Fruit fly (Drosophila melanogaster) whole organism, embryonic: ENCODE data around the gene CG42272.
A peak's percentile ranks its signal among the peaks of the same experiment; 100 is the strongest.

Experiments
- B-H1 ChIP-seq: fragments of 200-800 bp; sonication (Bioruptor generic); IDR thresholded peaks from 3 replicates; pipeline ENCODE4 v1.3.6; 2022; ENCODE audit warnings: missing biosample characterization, missing genetic modification characterization
- B-H2 ChIP-seq: fragments of 200-800 bp; sonication (Bioruptor generic); optimal IDR thresholded peaks from 2 replicates; lab custom pipeline; 2018; ENCODE audit warnings: missing biosample characterization, mild to moderate bottlenecking, missing genetic modification characterization
- CG10267 ChIP-seq: fragments of 200-800 bp; sonication (Bioruptor generic); optimal IDR thresholded peaks from 2 replicates; lab custom pipeline; 2018; ENCODE audit warnings: missing biosample characterization, mild to moderate bottlenecking, missing genetic modification characterization, moderate library complexity
- CG10321 ChIP-seq: fragments of 200-800 bp; sonication (Bioruptor generic); IDR thresholded peaks from 2 replicates; pipeline ENCODE4 v1.3.6; 2022; ENCODE audit warnings: missing biosample characterization, missing genetic modification characterization
- CG11247 ChIP-seq: fragments of 200-800 bp; sonication (Bioruptor generic); IDR thresholded peaks from 2 replicates; pipeline ENCODE4 v1.3.6; 2022; ENCODE audit warnings: missing biosample characterization, missing genetic modification characterization
- CG11560 ChIP-seq: fragments of 200-800 bp; sonication (Bioruptor generic); IDR thresholded peaks from 3 replicates; pipeline ENCODE4 v1.3.6; 2022; ENCODE audit warnings: missing biosample characterization, missing genetic modification characterization
- CG12219 ChIP-seq: fragments of 200-800 bp; sonication (Bioruptor generic); optimal IDR thresholded peaks from 3 replicates; lab custom pipeline; 2018; ENCODE audit warnings: missing biosample characterization, mild to moderate bottlenecking, missing genetic modification characterization
- CG13296 ChIP-seq: fragments of 200-800 bp; sonication (Bioruptor generic); optimal IDR thresholded peaks from 3 replicates; lab custom pipeline; 2018; ENCODE audit warnings: missing biosample characterization, mild to moderate bottlenecking, missing genetic modification characterization
- CG14050 ChIP-seq: fragments of 200-800 bp; sonication (Bioruptor generic); IDR thresholded peaks from 3 replicates; pipeline ENCODE4 v1.3.6; 2022; ENCODE audit warnings: missing biosample characterization, missing genetic modification characterization
- CG15011 ChIP-seq: fragments of 200-800 bp; sonication (Bioruptor generic); optimal IDR thresholded peaks from 3 replicates; lab custom pipeline; 2018; ENCODE audit warnings: missing biosample characterization, mild to moderate bottlenecking, missing genetic modification characterization
- CG15073 ChIP-seq: fragments of 200-800 bp; sonication (Bioruptor generic); optimal IDR thresholded peaks from 2 replicates; lab custom pipeline; 2016; ENCODE audit warnings: missing biosample characterization, missing genetic modification characterization
- CG15269 ChIP-seq: fragments of 200-800 bp; sonication (Bioruptor generic); optimal IDR thresholded peaks from 2 replicates; lab custom pipeline; 2018; ENCODE audit warnings: missing biosample characterization, mild to moderate bottlenecking, missing genetic modification characterization, moderate library complexity
- CG17186 ChIP-seq: fragments of 200-800 bp; sonication (Bioruptor generic); optimal IDR thresholded peaks from 3 replicates; lab custom pipeline; 2017; ENCODE audit warnings: missing biosample characterization, missing genetic modification reagents, missing genetic modification characterization
- CG17328 ChIP-seq: fragments of 200-800 bp; sonication (Bioruptor generic); IDR thresholded peaks from 2 replicates; pipeline ENCODE4 v1.3.6; 2022; ENCODE audit warnings: missing biosample characterization, missing genetic modification characterization
- CG18619 ChIP-seq: fragments of 200-800 bp; sonication (Bioruptor generic); optimal IDR thresholded peaks from 3 replicates; lab custom pipeline; 2017; ENCODE audit warnings: missing biosample characterization, mild to moderate bottlenecking, missing genetic modification characterization
- CG31441 ChIP-seq: fragments of 200-800 bp; sonication (Bioruptor generic); IDR thresholded peaks from 2 replicates; pipeline ENCODE4 v1.3.6; 2022; ENCODE audit warnings: missing biosample characterization, missing genetic modification characterization
- CG32772 ChIP-seq: fragments of 200-800 bp; sonication (Bioruptor generic); IDR thresholded peaks from 2 replicates; pipeline ENCODE4 v1.3.6; 2022; ENCODE audit warnings: missing biosample characterization, missing genetic modification characterization
- CG34376 ChIP-seq: fragments of 200-800 bp; sonication (Bioruptor generic); optimal IDR thresholded peaks from 2 replicates; lab custom pipeline; 2018; ENCODE audit warnings: missing biosample characterization, mild to moderate bottlenecking, missing genetic modification characterization
- CG3838 ChIP-seq: fragments of 200-800 bp; sonication (Bioruptor generic); optimal IDR thresholded peaks from 3 replicates; lab custom pipeline; 2016; ENCODE audit warnings: missing biosample characterization, missing genetic modification characterization
- CG4282 ChIP-seq: fragments of 200-800 bp; sonication (Bioruptor generic); optimal IDR thresholded peaks from 2 replicates; lab custom pipeline; 2016; ENCODE audit warnings: missing biosample characterization, missing genetic modification characterization
- CG4730 ChIP-seq: fragments of 200-800 bp; sonication (Bioruptor generic); IDR thresholded peaks from 2 replicates; pipeline ENCODE4 v1.3.6; 2022; ENCODE audit warnings: missing biosample characterization, missing genetic modification characterization
- CG8089 ChIP-seq: fragments of 200-800 bp; sonication (Bioruptor generic); optimal IDR thresholded peaks from 3 replicates; lab custom pipeline; 2016; ENCODE audit warnings: missing biosample characterization, missing genetic modification characterization
- CG9932 ChIP-seq: fragments of 200-800 bp; sonication (Bioruptor generic); IDR thresholded peaks from 2 replicates; pipeline ENCODE4 v1.3.6; 2022; ENCODE audit warnings: missing biosample characterization, missing genetic modification characterization
- Deaf1 ChIP-seq: fragments of 200-800 bp; optimal IDR thresholded peaks from 3 replicates; lab custom pipeline; 2019; ENCODE audit warnings: missing biosample characterization, mild to moderate bottlenecking, missing genetic modification characterization, moderate library complexity
- Drgx ChIP-seq: fragments of 200-800 bp; sonication (Bioruptor generic); IDR thresholded peaks from 2 replicates; pipeline ENCODE4 v1.3.6; 2022; ENCODE audit warnings: missing biosample characterization, missing genetic modification characterization
- ERR ChIP-seq: fragments of 200-800 bp; sonication (Bioruptor generic); optimal IDR thresholded peaks from 2 replicates; lab custom pipeline; 2016; ENCODE audit warnings: missing biosample characterization, missing genetic modification characterization
- Elba2 ChIP-seq: fragments of 200-800 bp; sonication (Bioruptor generic); optimal IDR thresholded peaks from 3 replicates; lab custom pipeline; 2016; ENCODE audit warnings: missing biosample characterization, missing genetic modification characterization
- Hsf ChIP-seq: fragments of 200-800 bp; sonication (Bioruptor generic); optimal IDR thresholded peaks from 3 replicates; lab custom pipeline; 2016; ENCODE audit warnings: missing biosample characterization, missing genetic modification characterization
- MESR4 ChIP-seq: fragments of 200-800 bp; sonication (Bioruptor generic); optimal IDR thresholded peaks from 2 replicates; lab custom pipeline; 2018; ENCODE audit warnings: missing biosample characterization, mild to moderate bottlenecking, missing genetic modification characterization, moderate library complexity
- NC2β ChIP-seq: fragments of 200-800 bp; sonication (Bioruptor generic); optimal IDR thresholded peaks from 2 replicates; lab custom pipeline; 2016; ENCODE audit warnings: missing biosample characterization, missing genetic modification characterization
- Nf-YA ChIP-seq: fragments of 200-800 bp; sonication (Bioruptor generic); IDR thresholded peaks from 2 replicates; pipeline ENCODE4 v1.3.6; 2022; ENCODE audit warnings: missing biosample characterization, missing genetic modification characterization
- Oli ChIP-seq: fragments of 200-800 bp; sonication (Bioruptor generic); optimal IDR thresholded peaks from 2 replicates; lab custom pipeline; 2018; ENCODE audit warnings: missing biosample characterization, mild to moderate bottlenecking, missing genetic modification characterization, moderate library complexity
- Sry-β ChIP-seq: fragments of 200-800 bp; sonication (Bioruptor generic); optimal IDR thresholded peaks from 2 replicates; lab custom pipeline; 2018; ENCODE audit warnings: missing biosample characterization, mild to moderate bottlenecking, missing genetic modification characterization, moderate library complexity
- Sry-δ ChIP-seq: fragments of 200-800 bp; sonication (Bioruptor generic); optimal IDR thresholded peaks from 2 replicates; lab custom pipeline; 2016; ENCODE audit warnings: missing biosample characterization, missing genetic modification characterization
- ab ChIP-seq: fragments of 200-800 bp; sonication (Bioruptor generic); optimal IDR thresholded peaks from 2 replicates; lab custom pipeline; 2016; ENCODE audit warnings: missing biosample characterization, missing genetic modification characterization
- aop ChIP-seq: fragments of 200-800 bp; sonication (Bioruptor generic); IDR thresholded peaks from 2 replicates; pipeline ENCODE4 v1.3.6; 2022; ENCODE audit warnings: missing biosample characterization, missing genetic modification characterization
- az2 ChIP-seq: fragments of 200-800 bp; sonication (Bioruptor generic); optimal IDR thresholded peaks from 3 replicates; lab custom pipeline; 2016; ENCODE audit warnings: missing biosample characterization, missing genetic modification characterization
- bcd ChIP-seq: fragments of 200-800 bp; sonication (Bioruptor generic); optimal IDR thresholded peaks from 2 replicates; lab custom pipeline; 2017; ENCODE audit warnings: missing biosample characterization, mild to moderate bottlenecking, missing genetic modification characterization
- esg ChIP-seq: fragments of 200-800 bp; sonication (Bioruptor generic); conservative IDR thresholded peaks from 2 replicates; pipeline ENCODE4 v1.3.6; 2022; ENCODE audit warnings: missing biosample characterization, missing genetic modification characterization
- exex ChIP-seq: fragments of 200-800 bp; sonication (Bioruptor generic); optimal IDR thresholded peaks from 4 replicates; lab custom pipeline; 2018; ENCODE audit warnings: missing biosample characterization, mild to moderate bottlenecking, missing genetic modification characterization, moderate library complexity
- ftz-f1 ChIP-seq: fragments of 200-800 bp; sonication (Bioruptor generic); optimal IDR thresholded peaks from 2 replicates; lab custom pipeline; 2016; ENCODE audit warnings: missing biosample characterization, missing genetic modification characterization
- gro ChIP-seq: fragments of 200-800 bp; sonication (Bioruptor generic); optimal IDR thresholded peaks from 2 replicates; lab custom pipeline; 2016; ENCODE audit warnings: missing biosample characterization, missing genetic modification characterization
- kah ChIP-seq: fragments of 200-800 bp; sonication (Bioruptor generic); optimal IDR thresholded peaks from 2 replicates; lab custom pipeline; 2018; ENCODE audit warnings: missing biosample characterization, mild to moderate bottlenecking, missing genetic modification characterization
- knrl ChIP-seq: fragments of 200-800 bp; sonication (Bioruptor generic); IDR thresholded peaks from 3 replicates; pipeline ENCODE4 v1.3.6; 2022; ENCODE audit warnings: missing biosample characterization, missing genetic modification characterization; ENCODE audit not compliant: partially characterized antibody
- lilli ChIP-seq: fragments of 200-800 bp; sonication (Bioruptor generic); optimal IDR thresholded peaks from 3 replicates; lab custom pipeline; 2016; ENCODE audit warnings: missing biosample characterization, missing genetic modification characterization
- ranshi ChIP-seq: fragments of 200-800 bp; sonication (Bioruptor generic); IDR thresholded peaks from 2 replicates; pipeline ENCODE4 v1.3.6; 2022; ENCODE audit warnings: missing biosample characterization, missing genetic modification characterization
- row ChIP-seq: fragments of 200-800 bp; sonication (Bioruptor generic); IDR thresholded peaks from 3 replicates; pipeline ENCODE4 v1.3.6; 2022; ENCODE audit warnings: missing biosample characterization, missing genetic modification characterization
- sd ChIP-seq: fragments of 200-800 bp; sonication (Bioruptor generic); optimal IDR thresholded peaks from 3 replicates; lab custom pipeline; 2018; ENCODE audit warnings: missing biosample characterization, mild to moderate bottlenecking, missing genetic modification characterization, moderate library complexity
- slou ChIP-seq: fragments of 200-800 bp; sonication (Bioruptor generic); optimal IDR thresholded peaks from 3 replicates; lab custom pipeline; 2016; ENCODE audit warnings: missing biosample characterization, missing genetic modification characterization
- slp2 ChIP-seq: fragments of 200-800 bp; sonication (Bioruptor generic); optimal IDR thresholded peaks from 2 replicates; lab custom pipeline; 2016; ENCODE audit warnings: missing biosample characterization, missing genetic modification characterization

Gene CG42272

DNA sequence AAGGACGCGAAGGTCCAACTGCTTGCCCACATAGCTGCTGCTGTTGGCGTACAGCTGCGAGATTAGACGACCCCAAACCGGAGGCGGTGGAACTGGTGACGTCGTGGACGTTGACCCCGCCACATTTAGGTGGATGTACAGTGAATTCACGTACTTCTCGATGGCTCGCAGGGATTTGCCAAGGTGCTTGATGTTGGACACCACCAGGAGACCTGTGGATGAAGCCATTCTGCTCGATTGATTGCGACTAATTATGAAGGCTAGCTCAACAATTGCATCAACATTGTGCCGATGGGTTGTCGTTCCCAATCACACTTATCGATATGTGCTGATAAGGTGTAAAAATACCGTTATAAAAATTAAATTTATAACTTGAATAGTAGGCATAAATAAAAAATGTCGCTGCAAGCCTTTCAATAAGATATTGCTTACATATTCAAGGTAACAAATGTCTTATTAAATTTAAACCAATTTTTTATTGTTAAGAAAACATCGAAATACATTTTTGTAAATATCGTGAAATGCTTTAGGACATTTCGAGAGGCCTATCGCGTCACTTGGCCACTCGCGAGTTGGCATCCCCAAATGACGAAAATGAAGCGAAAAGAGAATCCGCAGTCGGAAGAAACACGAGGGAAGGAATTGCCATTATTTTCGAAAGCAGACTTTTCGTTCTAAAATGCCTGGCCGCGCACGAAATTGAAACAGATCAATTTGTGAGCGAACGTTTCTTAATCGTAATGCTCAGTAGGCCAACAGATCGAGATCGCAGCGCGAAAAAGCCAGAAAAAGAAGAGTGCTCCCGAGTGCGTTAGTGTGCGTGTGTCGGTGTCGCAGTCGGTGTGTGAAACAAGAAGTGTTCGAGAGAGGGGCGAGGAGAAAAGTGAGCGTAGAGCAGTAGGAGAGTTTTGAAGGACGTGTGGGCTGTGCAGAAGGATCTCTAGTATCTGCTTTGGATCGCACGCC is 34.0 kb upstream of the CG42272 start, which contains the start of the genes Ppat-Dpck and scny (continued):
- peak; percentile 70 for TF ChIP-seq CG10267 (tag; lab: Kevin White, UChicago)
- TF ChIP-seq CG9932 (GFP tag; lab: Robert Waterston, UW), result peak; percentile 14; the same call in 1 of the 2 replicates
- no peak; the same call in 1 of the 2 replicates for TF ChIP-seq CG31441 (GFP tag; lab: Robert Waterston, UW)
- no peak for TF ChIP-seq aop
- no peak for TF ChIP-seq B-H1 (GFP tag; lab: Robert Waterston, UW)
- TF ChIP-seq knrl (GFP tag; lab: Robert Waterston, UW), result peak; percentile 95
- peak; percentile 61 for TF ChIP-seq CG17186 (GFP tag; lab: Kevin White, UChicago)
- TF ChIP-seq row, result peak; percentile 77
- no peak for TF ChIP-seq CG18619
- TF ChIP-seq CG15073 (GFP tag; lab: Kevin White, UChicago), result no peak
- peak; percentile 7 for TF ChIP-seq lilli (GFP tag; lab: Kevin White, UChicago)
- 0 out of 2 replicates have a peak, but pooled peaks have one; percentile 8 for TF ChIP-seq Drgx (GFP tag; lab: Robert Waterston, UW)
- TF ChIP-seq Sry-β (GFP tag; lab: Kevin White, UChicago), result peak; percentile 0
- no peak for TF ChIP-seq sd (tag; lab: Kevin White, UChicago)
- TF ChIP-seq CG32772 (GFP tag; lab: Robert Waterston, UW), result no peak
- peak; percentile 49 for TF ChIP-seq kah (GFP tag; lab: Kevin White, UChicago)
- TF ChIP-seq B-H2 (GFP tag; lab: Kevin White, UChicago), result peak; percentile 50
- TF ChIP-seq CG11560 (tag; lab: Robert Waterston, UW), result no peak
- TF ChIP-seq Hsf (GFP tag; lab: Kevin White, UChicago), result peak; percentile 33
- no peak for TF ChIP-seq esg (GFP tag; lab: Robert Waterston, UW)
- no peak for TF ChIP-seq CG4730 (GFP tag; lab: Robert Waterston, UW)
- TF ChIP-seq slou (GFP tag; lab: Kevin White, UChicago), result no peak
- no peak for TF ChIP-seq Elba2
- TF ChIP-seq CG14050, result no peak
- no peak for TF ChIP-seq Oli (tag; lab: Kevin White, UChicago)
- TF ChIP-seq Sry-δ, result peak; percentile 82
- TF ChIP-seq NC2β (GFP tag; lab: Kevin White, UChicago), result no peak
- TF ChIP-seq Nf-YA, result no peak
- no peak for TF ChIP-seq CG12219 (GFP tag; lab: Kevin White, UChicago)
- peak; percentile 10 for TF ChIP-seq gro
- TF ChIP-seq CG4282 (GFP tag; lab: Kevin White, UChicago), result peak; percentile 4
- no peak for TF ChIP-seq CG3838 (GFP tag; lab: Kevin White, UChicago)
- peak; percentile 86 for TF ChIP-seq Deaf1 (tag; lab: Kevin White, UChicago)
- TF ChIP-seq az2 (GFP tag; lab: Kevin White, UChicago), result no peak
- TF ChIP-seq CG34376 (GFP tag; lab: Kevin White, UChicago), result peak; percentile 6
- TF ChIP-seq MESR4 (GFP tag; lab: Kevin White, UChicago), result peak; percentile 91
- no peak for TF ChIP-seq ranshi (GFP tag; lab: Robert Waterston, UW)
- 0 out of 2 replicates have a peak, but pooled peaks have one; percentile 30 for TF ChIP-seq CG11247
- TF ChIP-seq ab (GFP tag; lab: Kevin White, UChicago), result no peak
- no peak for TF ChIP-seq bcd (GFP tag; lab: Kevin White, UChicago)
- no peak for TF ChIP-seq ERR (GFP tag; lab: Kevin White, UChicago)
- TF ChIP-seq CG8089 (GFP tag; lab: Kevin White, UChicago), result no peak
- no peak for TF ChIP-seq CG13296 (GFP tag; lab: Kevin White, UChicago)
- no peak for TF ChIP-seq CG17328
- no peak for TF ChIP-seq CG15011 (GFP tag; lab: Kevin White, UChicago)
- peak; percentile 48 for TF ChIP-seq ftz-f1 (GFP tag; lab: Kevin White, UChicago)
- TF ChIP-seq exex (tag; lab: Kevin White, UChicago), result no peak
- TF ChIP-seq CG10321 (GFP tag; lab: Robert Waterston, UW), result no peak
- no peak for TF ChIP-seq slp2 (GFP tag; lab: Kevin White, UChicago)
- no peak for TF ChIP-seq CG15269 (tag; lab: Kevin White, UChicago)
